Fruit fly (Drosophila melanogaster) whole organism, embryonic: ENCODE data around the gene Spn85F.

ENCODE experiments used
- B-H1 ChIP-seq: fragments of 200-800 bp; sonication (Bioruptor generic); IDR thresholded peaks from 3 replicates; pipeline ENCODE4 v1.3.6; 2022; ENCODE audit warnings: missing biosample characterization, missing genetic modification characterization
- CG10431 ChIP-seq: fragments of 200-800 bp; sonication (Bioruptor generic); optimal IDR thresholded peaks from 3 replicates; lab custom pipeline; 2018; ENCODE audit warnings: missing biosample characterization, mild to moderate bottlenecking, missing genetic modification characterization
- CG10959 ChIP-seq: fragments of 200-800 bp; sonication (Bioruptor generic); IDR thresholded peaks from 2 replicates; pipeline ENCODE4 v1.3.6; 2022; ENCODE audit warnings: missing biosample characterization, missing genetic modification characterization
- CG11247 ChIP-seq: fragments of 200-800 bp; sonication (Bioruptor generic); IDR thresholded peaks from 2 replicates; pipeline ENCODE4 v1.3.6; 2022; ENCODE audit warnings: missing biosample characterization, missing genetic modification characterization
- CG11695 ChIP-seq: fragments of 200-800 bp; sonication (Bioruptor generic); IDR thresholded peaks from 3 replicates; pipeline ENCODE4 v1.3.6; 2022; ENCODE audit warnings: missing biosample characterization, missing genetic modification characterization
- CG11696 ChIP-seq: fragments of 200-800 bp; sonication (Bioruptor generic); IDR thresholded peaks from 2 replicates; pipeline ENCODE4 v1.3.6; 2022; ENCODE audit warnings: missing biosample characterization, missing genetic modification characterization
- CG14441 ChIP-seq: fragments of 200-800 bp; sonication (Bioruptor generic); IDR thresholded peaks from 2 replicates; pipeline ENCODE4 v1.3.6; 2022; ENCODE audit warnings: missing biosample characterization, missing genetic modification characterization
- CG2120 ChIP-seq: fragments of 200-800 bp; sonication (Bioruptor generic); optimal IDR thresholded peaks from 3 replicates; lab custom pipeline; 2016; ENCODE audit warnings: missing biosample characterization, missing genetic modification characterization
- CG2199 ChIP-seq: fragments of 200-800 bp; sonication (Bioruptor generic); IDR thresholded peaks from 3 replicates; pipeline ENCODE4 v1.3.6; 2022; ENCODE audit warnings: missing biosample characterization, missing genetic modification characterization
- CG2889 ChIP-seq: fragments of 200-800 bp; sonication (Bioruptor generic); IDR thresholded peaks from 3 replicates; pipeline ENCODE4 v1.3.6; 2022; ENCODE audit warnings: missing biosample characterization, missing genetic modification characterization
- CG30020 ChIP-seq: fragments of 200-800 bp; optimal IDR thresholded peaks from 2 replicates; lab custom pipeline; 2019; ENCODE audit warnings: missing biosample characterization, mild to moderate bottlenecking, missing genetic modification characterization, moderate library complexity
- CG43689 ChIP-seq: fragments of 200-800 bp; sonication (Bioruptor generic); IDR thresholded peaks from 2 replicates; pipeline ENCODE4 v1.3.6; 2022; ENCODE audit warnings: missing biosample characterization, missing genetic modification characterization
- CG4424 ChIP-seq: fragments of 200-800 bp; sonication (Bioruptor generic); optimal IDR thresholded peaks from 3 replicates; lab custom pipeline; 2016; ENCODE audit warnings: missing biosample characterization, missing genetic modification characterization
- CG4730 ChIP-seq: fragments of 200-800 bp; sonication (Bioruptor generic); IDR thresholded peaks from 2 replicates; pipeline ENCODE4 v1.3.6; 2022; ENCODE audit warnings: missing biosample characterization, missing genetic modification characterization
- CG6765 ChIP-seq: fragments of 200-800 bp; sonication (Bioruptor generic); optimal IDR thresholded peaks from 3 replicates; lab custom pipeline; 2017; ENCODE audit warnings: missing biosample characterization, mild to moderate bottlenecking, missing genetic modification characterization
- CG7372 ChIP-seq: fragments of 200-800 bp; sonication (Bioruptor generic); IDR thresholded peaks from 2 replicates; pipeline ENCODE4 v1.3.6; 2022; ENCODE audit warnings: missing biosample characterization, missing genetic modification characterization
- CG7987 ChIP-seq: fragments of 200-800 bp; sonication (Bioruptor generic); optimal IDR thresholded peaks from 2 replicates; lab custom pipeline; 2018; ENCODE audit warnings: missing biosample characterization, mild to moderate bottlenecking, missing genetic modification characterization, moderate library complexity
- CG9437 ChIP-seq: fragments of 200-800 bp; sonication (Bioruptor generic); optimal IDR thresholded peaks from 2 replicates; lab custom pipeline; 2018; ENCODE audit warnings: missing biosample characterization, mild to moderate bottlenecking, missing genetic modification characterization
- CG9817 ChIP-seq: fragments of 200-800 bp; sonication (Bioruptor generic); optimal IDR thresholded peaks from 2 replicates; lab custom pipeline; 2018; ENCODE audit warnings: missing biosample characterization, mild to moderate bottlenecking, missing genetic modification characterization, moderate library complexity
- CHES-1-like ChIP-seq: fragments of 200-800 bp; sonication (Bioruptor generic); optimal IDR thresholded peaks from 2 replicates; lab custom pipeline; 2016; ENCODE audit warnings: missing biosample characterization, missing genetic modification characterization
- D19B ChIP-seq: fragments of 200-800 bp; sonication (Bioruptor generic); optimal IDR thresholded peaks from 2 replicates; lab custom pipeline; 2017; ENCODE audit warnings: missing biosample characterization, mild to moderate bottlenecking, missing genetic modification characterization
- Dbx ChIP-seq: fragments of 200-800 bp; sonication (Bioruptor generic); IDR thresholded peaks from 3 replicates; pipeline ENCODE4 v1.3.6; 2022; ENCODE audit warnings: missing biosample characterization, missing genetic modification characterization
- Drgx ChIP-seq: fragments of 200-800 bp; sonication (Bioruptor generic); IDR thresholded peaks from 2 replicates; pipeline ENCODE4 v1.3.6; 2022; ENCODE audit warnings: missing biosample characterization, missing genetic modification characterization
- E2f1 ChIP-seq: fragments of 200-800 bp; sonication (Bioruptor generic); IDR thresholded peaks from 2 replicates; pipeline ENCODE4 v1.3.6; 2022; ENCODE audit warnings: missing biosample characterization, missing genetic modification characterization
- H15 ChIP-seq: fragments of 200-800 bp; sonication (Bioruptor generic); IDR thresholded peaks from 3 replicates; pipeline ENCODE4 v1.3.6; 2022; ENCODE audit warnings: missing biosample characterization, missing genetic modification characterization
- HLH54F ChIP-seq: fragments of 200-800 bp; sonication (Bioruptor generic); optimal IDR thresholded peaks from 3 replicates; lab custom pipeline; 2016; ENCODE audit warnings: missing biosample characterization, missing genetic modification characterization
- Hmx ChIP-seq: fragments of 200-800 bp; sonication (Bioruptor generic); optimal IDR thresholded peaks from 2 replicates; lab custom pipeline; 2016; ENCODE audit warnings: missing biosample characterization, missing genetic modification characterization
- Lpt ChIP-seq: fragments of >200 bp; optimal IDR thresholded peaks from 2 replicates; lab custom pipeline; 2018; ENCODE audit warnings: missing biosample characterization, missing genetic modification characterization
- NK7.1 ChIP-seq: fragments of 200-800 bp; sonication (Bioruptor generic); optimal IDR thresholded peaks from 3 replicates; lab custom pipeline; 2016; ENCODE audit warnings: missing biosample characterization, missing genetic modification characterization
- PHDP ChIP-seq: fragments of 200-800 bp; sonication (Bioruptor generic); optimal IDR thresholded peaks from 3 replicates; lab custom pipeline; 2018; ENCODE audit warnings: missing biosample characterization, mild to moderate bottlenecking, missing genetic modification characterization, moderate library complexity
- Rx ChIP-seq: fragments of 200-800 bp; sonication (Bioruptor generic); IDR thresholded peaks from 2 replicates; pipeline ENCODE4 v1.3.6; 2022; ENCODE audit warnings: missing biosample characterization, missing genetic modification characterization
- Six4 ChIP-seq: fragments of 200-800 bp; sonication (Bioruptor generic); optimal IDR thresholded peaks from 2 replicates; lab custom pipeline; 2016; ENCODE audit warnings: missing biosample characterization, missing genetic modification characterization
- ap ChIP-seq: fragments of 200-800 bp; sonication (Bioruptor generic); IDR thresholded peaks from 2 replicates; pipeline ENCODE4 v1.3.6; 2022; ENCODE audit warnings: missing biosample characterization, missing genetic modification characterization
- cas ChIP-seq: fragments of 200-800 bp; sonication (Bioruptor generic); IDR thresholded peaks from 2 replicates; pipeline ENCODE4 v1.3.6; 2022; ENCODE audit warnings: missing biosample characterization, missing genetic modification characterization
- da ChIP-seq: fragments of 200-800 bp; sonication (Bioruptor generic); optimal IDR thresholded peaks from 2 replicates; lab custom pipeline; 2016; ENCODE audit warnings: missing biosample characterization, missing genetic modification characterization
- danr ChIP-seq: fragments of 200-800 bp; sonication (Bioruptor generic); IDR thresholded peaks from 2 replicates; pipeline ENCODE4 v1.3.6; 2022; ENCODE audit warnings: missing biosample characterization, missing genetic modification characterization
- h ChIP-seq: fragments of >200 bp; optimal IDR thresholded peaks from 2 replicates; lab custom pipeline; 2017
- inv ChIP-seq: fragments of 200-800 bp; sonication (Bioruptor generic); IDR thresholded peaks from 2 replicates; pipeline ENCODE4 v1.3.6; 2022; ENCODE audit warnings: missing biosample characterization, missing genetic modification characterization; ENCODE audit not compliant: partially characterized antibody
- lilli ChIP-seq: fragments of 200-800 bp; sonication (Bioruptor generic); optimal IDR thresholded peaks from 3 replicates; lab custom pipeline; 2016; ENCODE audit warnings: missing biosample characterization, missing genetic modification characterization
- lov ChIP-seq, 2 experiments: fragments of 200-800 bp in 1 of 2; fragments of >200 bp in 1 of 2; sonication (Bioruptor generic) in 1 of 2; IDR thresholded peaks in 1 of 2; optimal IDR thresholded peaks in 1 of 2; 2 replicates in 1 of 2; 3 replicates in 1 of 2; pipeline versions ENCODE4 v1.3.6 to Lab custom; 2017 to 2022; ENCODE audit warnings: missing biosample characterization in 1 of 2, missing genetic modification characterization in 1 of 2
- mirr ChIP-seq: fragments of 200-800 bp; sonication (Bioruptor generic); optimal IDR thresholded peaks from 3 replicates; lab custom pipeline; 2018; ENCODE audit warnings: missing biosample characterization, mild to moderate bottlenecking, missing genetic modification characterization
- nerfin-2 ChIP-seq: fragments of 200-800 bp; sonication (Bioruptor generic); IDR thresholded peaks from 2 replicates; pipeline ENCODE4 v1.3.6; 2022; ENCODE audit warnings: missing biosample characterization, missing genetic modification characterization; ENCODE audit not compliant: partially characterized antibody
- onecut ChIP-seq: fragments of 200-800 bp; sonication (Bioruptor generic); IDR thresholded peaks from 2 replicates; pipeline ENCODE4 v1.3.6; 2022; ENCODE audit warnings: missing biosample characterization, missing genetic modification characterization
- pnt ChIP-seq: fragments of 200-800 bp; sonication (Bioruptor generic); optimal IDR thresholded peaks from 3 replicates; lab custom pipeline; 2016; ENCODE audit warnings: missing biosample characterization, missing genetic modification characterization
- prd ChIP-seq, 3 experiments: fragments of >200 bp in 2 of 3; fragments of 200-800 bp in 1 of 3; sonication (Bioruptor generic) in 1 of 3; optimal IDR thresholded peaks in 2 of 3; IDR thresholded peaks in 1 of 3; 2 replicates in 2 of 3; 3 replicates in 1 of 3; pipeline versions ENCODE4 v1.3.6 to Lab custom; 2017 to 2022; ENCODE audit warnings: missing biosample characterization in 1 of 3, missing genetic modification characterization in 1 of 3
- ro ChIP-seq: fragments of 200-800 bp; sonication (Bioruptor generic); IDR thresholded peaks from 2 replicates; pipeline ENCODE4 v1.3.6; 2022; ENCODE audit warnings: missing biosample characterization, missing genetic modification characterization
- row ChIP-seq: fragments of 200-800 bp; sonication (Bioruptor generic); IDR thresholded peaks from 3 replicates; pipeline ENCODE4 v1.3.6; 2022; ENCODE audit warnings: missing biosample characterization, missing genetic modification characterization
- salm ChIP-seq: fragments of 200-800 bp; sonication (Bioruptor generic); optimal IDR thresholded peaks from 2 replicates; lab custom pipeline; 2018; ENCODE audit warnings: missing biosample characterization, mild to moderate bottlenecking, missing genetic modification characterization
- sisA ChIP-seq: fragments of 200-800 bp; sonication (Bioruptor generic); IDR thresholded peaks from 2 replicates; pipeline ENCODE4 v1.3.6; 2022; ENCODE audit warnings: missing biosample characterization, missing genetic modification characterization
- sug ChIP-seq: fragments of 200-800 bp; optimal IDR thresholded peaks from 2 replicates; lab custom pipeline; 2019; ENCODE audit warnings: missing biosample characterization, mild to moderate bottlenecking, missing genetic modification characterization, moderate library complexity
- tup ChIP-seq: fragments of 200-800 bp; sonication (Bioruptor generic); optimal IDR thresholded peaks from 2 replicates; lab custom pipeline; 2016; ENCODE audit warnings: missing biosample characterization, mild to moderate bottlenecking, missing genetic modification characterization, moderate library complexity
- zfh2 ChIP-seq: fragments of 200-800 bp; sonication (Bioruptor generic); optimal IDR thresholded peaks from 2 replicates; lab custom pipeline; 2016; ENCODE audit warnings: missing biosample characterization, missing genetic modification characterization

Spn85F gene

DNA sequence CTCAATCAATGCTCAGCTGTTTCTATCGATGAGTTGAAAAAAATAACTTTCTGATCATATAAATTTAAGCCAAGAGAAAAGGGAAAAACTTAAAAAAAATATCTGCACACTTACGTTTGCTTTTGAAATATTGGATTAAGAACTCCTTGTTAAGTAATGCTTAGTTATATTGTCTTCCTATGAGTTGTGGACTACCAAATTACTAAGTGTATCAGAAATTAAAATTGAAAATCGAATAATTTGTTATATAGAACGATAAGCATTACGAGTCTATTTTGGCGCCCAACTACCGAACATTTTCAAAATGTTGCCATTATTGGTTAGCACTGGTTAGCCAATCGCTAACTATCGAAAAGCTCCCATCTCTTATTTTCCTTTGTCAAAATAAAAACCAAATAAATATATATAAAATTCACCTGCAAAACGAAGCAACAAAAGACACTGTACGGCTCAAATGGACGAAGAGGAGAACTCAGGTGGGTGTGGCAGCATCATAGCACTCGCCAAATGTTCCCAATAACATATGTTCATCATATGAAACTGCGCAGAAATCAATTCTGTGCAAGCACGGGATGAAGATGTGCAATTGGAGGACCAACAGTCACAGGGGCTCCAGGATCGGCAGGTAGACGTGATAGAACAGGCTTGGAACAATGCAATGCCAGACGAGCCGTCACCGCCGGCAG, 52.0 kb downstream of the Spn85F start, which contains the start of gene ohgt (continued):
- TF ChIP-seq prd (optimal IDR thresholded peaks at IDR 0.05; lab: Kevin White, UChicago), result no peak
- no peak for TF ChIP-seq prd (GFP tag; IDR thresholded peaks at IDR 0.05; lab: Robert Waterston, UW)
- peak; percentile 44; the same call in 1 of the 2 replicates for TF ChIP-seq nerfin-2 (GFP tag; lab: Robert Waterston, UW)
- TF ChIP-seq lov (optimal IDR thresholded peaks at IDR 0.05; lab: Kevin White, UChicago), result no peak
- no peak for TF ChIP-seq lov (GFP tag; IDR thresholded peaks at IDR 0.05; lab: Robert Waterston, UW)
- TF ChIP-seq Six4 (GFP tag; lab: Kevin White, UChicago), result no peak
- TF ChIP-seq CG6765, result no peak
- TF ChIP-seq CG14441, result no peak
- TF ChIP-seq salm (tag; lab: Kevin White, UChicago), result no peak
- TF ChIP-seq pnt, result no peak
- no peak for TF ChIP-seq CG2199 (GFP tag; lab: Robert Waterston, UW)
- TF ChIP-seq Lpt (GFP tag; lab: Kevin White, UChicago), result no peak
- no peak for TF ChIP-seq da (GFP tag; lab: Kevin White, UChicago)
- TF ChIP-seq lilli (GFP tag; lab: Kevin White, UChicago), result peak; percentile 38
- TF ChIP-seq CG11696 (GFP tag; lab: Robert Waterston, UW), result no peak
- TF ChIP-seq CG2889 (GFP tag; lab: Robert Waterston, UW), result no peak
- no peak for TF ChIP-seq NK7.1 (GFP tag; lab: Kevin White, UChicago)
- no peak for TF ChIP-seq CG7372 (GFP tag; lab: Robert Waterston, UW)
- TF ChIP-seq mirr (GFP tag; lab: Kevin White, UChicago), result no peak
- no peak for TF ChIP-seq E2f1 (GFP tag; lab: Robert Waterston, UW)
- TF ChIP-seq sug (tag; lab: Kevin White, UChicago), result peak; percentile 7
- no peak for TF ChIP-seq inv (GFP tag; lab: Robert Waterston, UW)
- no peak for TF ChIP-seq ap
- no peak for TF ChIP-seq tup (GFP tag; lab: Kevin White, UChicago)
- no peak for TF ChIP-seq CG43689
- TF ChIP-seq H15, result no peak
- no peak for TF ChIP-seq CG4424
- no peak for TF ChIP-seq CG9817 (tag; lab: Kevin White, UChicago)
- TF ChIP-seq CG10431 (GFP tag; lab: Kevin White, UChicago), result no peak
- TF ChIP-seq row (GFP tag; lab: Robert Waterston, UW), result peak; percentile 49
- no peak for TF ChIP-seq Dbx (GFP tag; lab: Robert Waterston, UW)
- no peak for TF ChIP-seq danr (GFP tag; lab: Robert Waterston, UW)
- TF ChIP-seq Hmx (GFP tag; lab: Kevin White, UChicago), result no peak
- no peak for TF ChIP-seq ro (GFP tag; lab: Robert Waterston, UW)
- no peak for TF ChIP-seq CG7987 (GFP tag; lab: Kevin White, UChicago)
- no peak for TF ChIP-seq cas (GFP tag; lab: Robert Waterston, UW)
- TF ChIP-seq Drgx (GFP tag; lab: Robert Waterston, UW), result 0 out of 2 replicates have a peak, but pooled peaks have one; percentile 29
- TF ChIP-seq sisA (GFP tag; lab: Robert Waterston, UW), result no peak
- no peak for TF ChIP-seq h (lab: Kevin White, UChicago)
- no peak for TF ChIP-seq CG10959
- TF ChIP-seq CG9437, result no peak
- no peak for TF ChIP-seq B-H1
- no peak for TF ChIP-seq zfh2 (GFP tag; lab: Kevin White, UChicago)
- TF ChIP-seq CG2120 (GFP tag; lab: Kevin White, UChicago), result peak; percentile 37
- peak; percentile 5 for TF ChIP-seq CHES-1-like (GFP tag; lab: Kevin White, UChicago)
- no peak for TF ChIP-seq onecut
- no peak for TF ChIP-seq PHDP
- no peak for TF ChIP-seq CG11247 (GFP tag; lab: Robert Waterston, UW)
- TF ChIP-seq Rx, result no peak
- no peak for TF ChIP-seq CG11695 (GFP tag; lab: Robert Waterston, UW)
- TF ChIP-seq CG30020 (tag; lab: Kevin White, UChicago), result peak; percentile 41
- no peak for TF ChIP-seq HLH54F
- TF ChIP-seq D19B, result no peak
- no peak for TF ChIP-seq CG4730
